Fruit fly (Drosophila melanogaster): ENCODE measurements around the gene omd.

dm6 chr3R:13720798-13721197, 33.8 kb upstream of the omd start:
- TF ChIP-seq fd59A (GFP tag; optimal IDR thresholded peaks at IDR 0.05) (no peak), Sox15 (GFP tag; optimal IDR thresholded peaks at IDR 0.05) (no peak), CG8632 (GFP tag; optimal IDR thresholded peaks at IDR 0.05) (no peak), Hr4 (GFP tag; optimal IDR thresholded peaks at IDR 0.05) (no peak), Ets96B (tag; optimal IDR thresholded peaks at IDR 0.05) (no peak), CG6163 (GFP tag; IDR thresholded peaks at IDR 0.05) (no peak), Blimp-1 (GFP tag; optimal IDR thresholded peaks at IDR 0.05) (no peak), CG34406 (GFP tag; optimal IDR thresholded peaks at IDR 0.05) (no peak), CG11294 (GFP tag; IDR thresholded peaks at IDR 0.05) (no peak), ss (GFP tag; optimal IDR thresholded peaks at IDR 0.05) (no peak), CG7368 (GFP tag; optimal IDR thresholded peaks at IDR 0.05) (no peak), OdsH (GFP tag; optimal IDR thresholded peaks at IDR 0.05) (no peak), Eip75B (GFP tag; optimal IDR thresholded peaks at IDR 0.05) (no peak), CG6276 (GFP tag; optimal IDR thresholded peaks at IDR 0.05) (no peak)

Data from whole organism, prepupa.